Fruit fly (Drosophila melanogaster) whole organism, embryonic: ENCODE results near the gene CG32772.

Experiments used
- Antp ChIP-seq: fragments of 200-800 bp; sonication (Bioruptor generic); optimal IDR thresholded peaks from 3 replicates; lab custom pipeline; 2016; ENCODE audit warnings: missing biosample characterization, missing genetic modification characterization
- CG11560 ChIP-seq: fragments of 200-800 bp; sonication (Bioruptor generic); IDR thresholded peaks from 3 replicates; pipeline ENCODE4 v1.3.6; 2022; ENCODE audit warnings: missing biosample characterization, missing genetic modification characterization
- CG11696 ChIP-seq: fragments of 200-800 bp; sonication (Bioruptor generic); IDR thresholded peaks from 2 replicates; pipeline ENCODE4 v1.3.6; 2022; ENCODE audit warnings: missing biosample characterization, missing genetic modification characterization
- CG12219 ChIP-seq: fragments of 200-800 bp; sonication (Bioruptor generic); optimal IDR thresholded peaks from 3 replicates; lab custom pipeline; 2018; ENCODE audit warnings: missing biosample characterization, mild to moderate bottlenecking, missing genetic modification characterization
- CG12299 ChIP-seq: fragments of 200-800 bp; sonication (Bioruptor generic); optimal IDR thresholded peaks from 2 replicates; lab custom pipeline; 2018; ENCODE audit warnings: missing biosample characterization, mild to moderate bottlenecking, missing genetic modification characterization
- CG12659 ChIP-seq: fragments of 200-800 bp; sonication (Bioruptor generic); optimal IDR thresholded peaks from 3 replicates; lab custom pipeline; 2017; ENCODE audit warnings: mild to moderate bottlenecking, missing biosample characterization, missing genetic modification reagents, missing genetic modification characterization
- CG13624 ChIP-seq: fragments of 200-800 bp; sonication (Bioruptor generic); optimal IDR thresholded peaks from 2 replicates; lab custom pipeline; 2016; ENCODE audit warnings: missing biosample characterization, missing genetic modification characterization
- CG14667 ChIP-seq: fragments of 200-800 bp; sonication (Bioruptor generic); IDR thresholded peaks from 2 replicates; pipeline ENCODE4 v1.3.6; 2022; ENCODE audit warnings: missing biosample characterization, missing genetic modification characterization
- CG1529 ChIP-seq: fragments of 200-800 bp; sonication (Bioruptor generic); optimal IDR thresholded peaks from 3 replicates; lab custom pipeline; 2018; ENCODE audit warnings: missing biosample characterization, missing genetic modification characterization
- CG18476 ChIP-seq: fragments of 200-800 bp; sonication (Bioruptor generic); optimal IDR thresholded peaks from 2 replicates; lab custom pipeline; 2016; ENCODE audit warnings: missing biosample characterization, mild to moderate bottlenecking, missing genetic modification characterization
- CG2678 ChIP-seq: fragments of 200-800 bp; sonication (Bioruptor generic); optimal IDR thresholded peaks from 3 replicates; lab custom pipeline; 2019; ENCODE audit warnings: missing biosample characterization, mild to moderate bottlenecking, missing genetic modification characterization, moderate library complexity
- CG32772 ChIP-seq: fragments of 200-800 bp; sonication (Bioruptor generic); IDR thresholded peaks from 2 replicates; pipeline ENCODE4 v1.3.6; 2022; ENCODE audit warnings: missing biosample characterization, missing genetic modification characterization
- CG4360 ChIP-seq: fragments of 200-800 bp; sonication (Bioruptor generic); IDR thresholded peaks from 2 replicates; pipeline ENCODE4 v1.3.6; 2022; ENCODE audit warnings: missing biosample characterization, missing genetic modification characterization
- CG4730 ChIP-seq: fragments of 200-800 bp; sonication (Bioruptor generic); IDR thresholded peaks from 2 replicates; pipeline ENCODE4 v1.3.6; 2022; ENCODE audit warnings: missing biosample characterization, missing genetic modification characterization
- CG4854 ChIP-seq: fragments of 200-800 bp; sonication (Bioruptor generic); optimal IDR thresholded peaks from 2 replicates; lab custom pipeline; 2016; ENCODE audit warnings: missing biosample characterization, missing genetic modification characterization, inconsistent platforms
- D ChIP-seq, 2 experiments: fragments of 200-800 bp in 1 of 2; fragments of >200 bp in 1 of 2; sonication (Bioruptor generic) in 1 of 2; optimal IDR thresholded peaks; 2 replicates in 1 of 2; 3 replicates in 1 of 2; lab custom pipeline; 2017; ENCODE audit warnings: mild to moderate bottlenecking in 1 of 2, missing biosample characterization in 1 of 2, missing genetic modification characterization in 1 of 2, missing genetic modification reagents in 1 of 2
- D19B ChIP-seq: fragments of 200-800 bp; sonication (Bioruptor generic); optimal IDR thresholded peaks from 2 replicates; lab custom pipeline; 2017; ENCODE audit warnings: missing biosample characterization, mild to moderate bottlenecking, missing genetic modification characterization
- Deaf1 ChIP-seq: fragments of 200-800 bp; optimal IDR thresholded peaks from 3 replicates; lab custom pipeline; 2019; ENCODE audit warnings: missing biosample characterization, mild to moderate bottlenecking, missing genetic modification characterization, moderate library complexity
- Dref ChIP-seq: fragments of 200-800 bp; sonication (Bioruptor generic); IDR thresholded peaks from 2 replicates; pipeline ENCODE4 v1.3.6; 2022; ENCODE audit warnings: missing biosample characterization, missing genetic modification characterization
- Fer2 ChIP-seq: fragments of 200-800 bp; sonication (Bioruptor generic); optimal IDR thresholded peaks from 2 replicates; lab custom pipeline; 2018; ENCODE audit warnings: missing biosample characterization, mild to moderate bottlenecking, missing genetic modification characterization, moderate library complexity
- Gug ChIP-seq: fragments of 200-800 bp; sonication (Bioruptor generic); IDR thresholded peaks from 4 replicates; pipeline ENCODE4 v1.3.6; 2022; ENCODE audit warnings: missing biosample characterization, missing genetic modification characterization
- Hr39 ChIP-seq: fragments of >200 bp; optimal IDR thresholded peaks from 2 replicates; lab custom pipeline; 2017
- MBD-R2 ChIP-seq: fragments of 200-800 bp; sonication (Bioruptor generic); IDR thresholded peaks from 2 replicates; pipeline ENCODE4 v1.3.6; 2022; ENCODE audit warnings: missing biosample characterization, missing genetic modification characterization
- NFAT ChIP-seq: fragments of 200-800 bp; sonication (Bioruptor generic); IDR thresholded peaks from 2 replicates; pipeline ENCODE4 v1.3.6; 2022; ENCODE audit warnings: missing biosample characterization, missing genetic modification characterization
- NfI ChIP-seq: fragments of 200-800 bp; sonication (Bioruptor generic); optimal IDR thresholded peaks from 3 replicates; lab custom pipeline; 2018; ENCODE audit warnings: missing biosample characterization, mild to moderate bottlenecking, missing genetic modification characterization, moderate library complexity
- Sox100B ChIP-seq: fragments of 200-800 bp; sonication (Bioruptor generic); optimal IDR thresholded peaks from 3 replicates; lab custom pipeline; 2018; ENCODE audit warnings: missing biosample characterization, mild to moderate bottlenecking, missing genetic modification characterization
- Sry-β ChIP-seq: fragments of 200-800 bp; sonication (Bioruptor generic); optimal IDR thresholded peaks from 2 replicates; lab custom pipeline; 2018; ENCODE audit warnings: missing biosample characterization, mild to moderate bottlenecking, missing genetic modification characterization, moderate library complexity
- bab2 ChIP-seq: fragments of 200-800 bp; sonication (Bioruptor generic); optimal IDR thresholded peaks from 2 replicates; lab custom pipeline; 2016; ENCODE audit warnings: missing biosample characterization, missing genetic modification characterization
- fu2 ChIP-seq: fragments of 200-800 bp; sonication (Bioruptor generic); optimal IDR thresholded peaks from 2 replicates; lab custom pipeline; 2016; ENCODE audit warnings: missing biosample characterization, missing genetic modification characterization
- gcm ChIP-seq: fragments of 200-800 bp; sonication (Bioruptor generic); optimal IDR thresholded peaks from 2 replicates; lab custom pipeline; 2019; ENCODE audit warnings: missing biosample characterization, mild to moderate bottlenecking, missing genetic modification characterization, moderate library complexity
- gfzf ChIP-seq: fragments of 200-800 bp; sonication (Bioruptor generic); optimal IDR thresholded peaks from 2 replicates; lab custom pipeline; 2016; ENCODE audit warnings: missing biosample characterization, mild to moderate bottlenecking, missing genetic modification characterization, moderate library complexity
- hkb ChIP-seq, 2 experiments: fragments of 200-800 bp in 1 of 2; fragments of >200 bp in 1 of 2; sonication (Bioruptor generic) in 1 of 2; IDR thresholded peaks in 1 of 2; optimal IDR thresholded peaks in 1 of 2; 2 replicates each; pipeline versions ENCODE4 v1.3.6 to Lab custom; 2017 to 2022; ENCODE audit warnings: missing biosample characterization in 1 of 2, missing genetic modification characterization in 1 of 2
- inv ChIP-seq: fragments of 200-800 bp; sonication (Bioruptor generic); IDR thresholded peaks from 2 replicates; pipeline ENCODE4 v1.3.6; 2022; ENCODE audit warnings: missing biosample characterization, missing genetic modification characterization; ENCODE audit not compliant: partially characterized antibody
- jigr1 ChIP-seq: fragments of 200-800 bp; sonication (Bioruptor generic); IDR thresholded peaks from 3 replicates; pipeline ENCODE4 v1.3.6; 2022; ENCODE audit warnings: missing biosample characterization, missing genetic modification characterization
- kay ChIP-seq: fragments of 200-800 bp; sonication (Bioruptor generic); optimal IDR thresholded peaks from 2 replicates; lab custom pipeline; 2016; ENCODE audit warnings: missing biosample characterization, missing genetic modification characterization
- lov ChIP-seq, 2 experiments: fragments of 200-800 bp in 1 of 2; fragments of >200 bp in 1 of 2; sonication (Bioruptor generic) in 1 of 2; IDR thresholded peaks in 1 of 2; optimal IDR thresholded peaks in 1 of 2; 2 replicates in 1 of 2; 3 replicates in 1 of 2; pipeline versions ENCODE4 v1.3.6 to Lab custom; 2017 to 2022; ENCODE audit warnings: missing biosample characterization in 1 of 2, missing genetic modification characterization in 1 of 2
- nerfin-1 ChIP-seq: fragments of 200-800 bp; sonication (Bioruptor generic); optimal IDR thresholded peaks from 3 replicates; lab custom pipeline; 2019; ENCODE audit warnings: missing biosample characterization, mild to moderate bottlenecking, missing genetic modification characterization, moderate library complexity
- nmo ChIP-seq: fragments of 200-800 bp; sonication (Bioruptor generic); optimal IDR thresholded peaks from 2 replicates; lab custom pipeline; 2018; ENCODE audit warnings: missing biosample characterization, mild to moderate bottlenecking, missing genetic modification characterization, moderate library complexity
- pan ChIP-seq, 4 experiments: fragments of >200 bp in 3 of 4; fragments of 200-800 bp in 1 of 4; sonication (Bioruptor generic) in 1 of 4; optimal IDR thresholded peaks in 3 of 4; IDR thresholded peaks in 1 of 4; 2 replicates each; pipeline versions ENCODE4 v1.3.6 to Lab custom; 2017 to 2022; ENCODE audit warnings: missing biosample characterization in 2 of 4, missing genetic modification characterization in 2 of 4, mixed read lengths in 1 of 4
- psq ChIP-seq: fragments of 200-800 bp; sonication (Bioruptor generic); optimal IDR thresholded peaks from 2 replicates; lab custom pipeline; 2017; ENCODE audit warnings: missing biosample characterization, missing genetic modification characterization
- seq ChIP-seq: fragments of 200-800 bp; sonication (Bioruptor generic); IDR thresholded peaks from 2 replicates; pipeline ENCODE4 v1.3.6; 2022; ENCODE audit warnings: missing biosample characterization, missing genetic modification characterization
- shn ChIP-seq: fragments of 200-800 bp; sonication (Bioruptor generic); optimal IDR thresholded peaks from 3 replicates; lab custom pipeline; 2016; ENCODE audit warnings: missing biosample characterization, missing genetic modification characterization
- sisA ChIP-seq: fragments of 200-800 bp; sonication (Bioruptor generic); IDR thresholded peaks from 2 replicates; pipeline ENCODE4 v1.3.6; 2022; ENCODE audit warnings: missing biosample characterization, missing genetic modification characterization
- slbo ChIP-seq: fragments of 200-800 bp; sonication (Bioruptor generic); IDR thresholded peaks from 2 replicates; pipeline ENCODE4 v1.3.6; 2022; ENCODE audit warnings: missing biosample characterization, missing genetic modification characterization
- sr ChIP-seq: fragments of 200-800 bp; sonication (Bioruptor generic); IDR thresholded peaks from 3 replicates; pipeline ENCODE4 v1.3.6; 2022; ENCODE audit warnings: missing biosample characterization, missing genetic modification characterization
- tup ChIP-seq: fragments of 200-800 bp; sonication (Bioruptor generic); optimal IDR thresholded peaks from 2 replicates; lab custom pipeline; 2016; ENCODE audit warnings: missing biosample characterization, mild to moderate bottlenecking, missing genetic modification characterization, moderate library complexity
- wor ChIP-seq: fragments of 200-800 bp; sonication (Bioruptor generic); IDR thresholded peaks from 2 replicates; pipeline ENCODE4 v1.3.6; 2022; ENCODE audit warnings: missing biosample characterization, missing genetic modification characterization

The CG32772 gene

DNA sequence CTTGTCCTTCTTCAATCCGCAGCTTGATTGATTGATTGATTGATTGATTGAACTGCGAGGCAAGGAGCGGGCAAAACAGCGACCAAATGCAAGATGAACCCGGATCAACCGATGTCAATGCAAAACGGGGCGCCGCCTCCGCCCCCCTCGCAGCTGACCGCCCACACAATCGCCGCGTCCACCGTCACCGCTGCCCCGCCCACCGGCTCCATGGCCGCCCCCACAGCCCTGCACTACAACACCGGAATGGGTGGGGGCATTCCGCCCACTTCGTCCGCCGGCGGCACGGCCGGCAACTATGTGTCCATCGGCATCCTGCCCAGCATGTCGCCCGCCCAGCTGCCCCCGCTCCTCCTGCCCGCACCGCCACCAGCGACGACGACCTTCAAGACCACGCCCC lies 14.3 kb upstream of the CG32772 start:
- no peak for TF ChIP-seq CG4854 (GFP tag; lab: Kevin White, UChicago)
- no peak for TF ChIP-seq pan (optimal IDR thresholded peaks at IDR 0.05; lab: Kevin White, UChicago)
- no peak for TF ChIP-seq pan (GFP tag; optimal IDR thresholded peaks at IDR 0.05 in 1 of 2, IDR thresholded peaks at IDR 0.05 in 1 of 2)
- 0 out of 2 replicates have a peak, but pooled peaks have one; percentile 7 for TF ChIP-seq Dref
- 0 out of 2 replicates have a peak, but pooled peaks have one; percentile 8 for TF ChIP-seq sisA
- no peak for TF ChIP-seq Fer2
- no peak for TF ChIP-seq CG4360 (GFP tag; lab: Robert Waterston, UW)
- peak; percentile 29; the same call in 1 of the 3 replicates for TF ChIP-seq jigr1 (GFP tag; lab: Robert Waterston, UW)
- TF ChIP-seq Hr39 = peak; percentile 59
- 0 out of 2 replicates have a peak, but pooled peaks have one; percentile 7 for TF ChIP-seq CG32772 (GFP tag; lab: Robert Waterston, UW)
- TF ChIP-seq, all 482 proteins: peak for 5

DNA sequence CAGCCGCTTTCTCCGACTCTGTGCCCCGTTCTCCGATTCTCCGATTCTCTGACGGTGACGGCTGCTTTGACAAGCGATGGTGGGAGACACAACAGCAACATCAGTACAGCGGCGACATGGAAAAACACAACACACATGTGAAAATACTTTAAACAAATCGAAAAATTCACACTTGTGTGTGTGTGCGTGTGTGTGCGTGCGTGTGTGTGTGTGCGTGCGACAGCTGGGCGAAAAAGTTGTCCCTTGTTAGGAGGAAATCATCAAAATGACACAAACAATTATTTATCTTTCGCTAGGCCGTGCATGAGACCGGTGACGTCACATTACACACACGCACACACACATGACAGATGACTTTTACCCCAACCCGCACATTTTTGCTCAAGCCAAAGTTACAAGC lies 12.0 kb upstream of the CG32772 start:
- TF ChIP-seq Gug (GFP tag; lab: Robert Waterston, UW) = no peak
- TF ChIP-seq sr (GFP tag; lab: Robert Waterston, UW) = no peak
- no peak for TF ChIP-seq CG13624 (GFP tag; lab: Kevin White, UChicago)
- TF ChIP-seq NFAT (GFP tag; lab: Robert Waterston, UW) = no peak
- peak; percentile 94 for TF ChIP-seq Hr39
- no peak for TF ChIP-seq inv (GFP tag; lab: Robert Waterston, UW)
- no peak for TF ChIP-seq NfI (GFP tag; lab: Kevin White, UChicago)
- no peak for TF ChIP-seq CG18476 (GFP tag; lab: Kevin White, UChicago)
- TF ChIP-seq Sox100B (GFP tag; lab: Kevin White, UChicago) = no peak

DNA sequence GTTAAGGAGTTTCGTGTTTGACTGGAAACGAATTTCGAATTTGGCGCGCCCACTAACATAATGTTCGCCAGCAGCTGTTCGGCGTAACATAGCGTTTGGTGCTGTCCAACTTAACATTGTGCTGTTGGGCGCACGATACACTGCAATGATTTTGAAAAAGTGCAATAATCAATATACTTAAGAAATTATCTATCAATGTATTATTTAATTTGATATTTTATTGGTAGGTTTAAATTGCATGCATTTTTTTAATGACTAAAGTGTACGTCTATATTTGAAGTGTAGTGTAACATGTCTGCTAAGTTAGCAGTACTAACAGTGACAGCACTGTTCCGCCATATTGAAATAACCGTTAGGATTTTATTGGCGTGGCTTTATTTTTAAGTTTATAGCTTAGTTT lies 2.3 kb upstream of the CG32772 start, which contains the start of gene CG6927:
Gene CG6927 (plus strand): TSS at position 328 of the 400 bp plus-strand sequence.
- TF ChIP-seq Antp (GFP tag; lab: Kevin White, UChicago) (peak; percentile 47), fu2 (GFP tag; lab: Kevin White, UChicago) (no peak), D19B (GFP tag; lab: Kevin White, UChicago) (peak; percentile 9), wor (peak; percentile 79), hkb (optimal IDR thresholded peaks at IDR 0.05; lab: Kevin White, UChicago) (no peak), hkb (GFP tag; IDR thresholded peaks at IDR 0.05; lab: Robert Waterston, UW) (peak; percentile 86), psq (GFP tag; lab: Kevin White, UChicago) (no peak), lov (optimal IDR thresholded peaks at IDR 0.05; lab: Kevin White, UChicago) (no peak), lov (GFP tag; IDR thresholded peaks at IDR 0.05; lab: Robert Waterston, UW) (peak; percentile 87), CG12219 (GFP tag; lab: Kevin White, UChicago) (no peak), tup (no peak), slbo (GFP tag; lab: Robert Waterston, UW) (peak; percentile 94), gcm (no peak), Deaf1 (tag; lab: Kevin White, UChicago) (peak; percentile 36), CG11696 (GFP tag; lab: Robert Waterston, UW) (peak; percentile 49; the same call in 1 of the 2 replicates), CG12299 (tag; lab: Kevin White, UChicago) (peak; percentile 41), nmo (GFP tag; lab: Kevin White, UChicago) (peak; percentile 75), CG2678 (tag; lab: Kevin White, UChicago) (peak; percentile 79), kay (GFP tag; lab: Kevin White, UChicago) (peak; percentile 72), bab2 (GFP tag; lab: Kevin White, UChicago) (no peak), nerfin-1 (tag; lab: Kevin White, UChicago) (peak; percentile 14), CG14667 (peak; percentile 90), D (optimal IDR thresholded peaks at IDR 0.05; lab: Kevin White, UChicago) (no peak), D (GFP tag; optimal IDR thresholded peaks at IDR 0.05; lab: Kevin White, UChicago) (no peak), CG11560 (peak; percentile 73), seq (peak; percentile 78), gfzf (GFP tag; lab: Kevin White, UChicago) (no peak), CG1529 (GFP tag; lab: Kevin White, UChicago) (peak; percentile 14), MBD-R2 (GFP tag; lab: Robert Waterston, UW) (peak; percentile 71), CG12659 (GFP tag; lab: Kevin White, UChicago) (peak; percentile 61), shn (GFP tag; lab: Kevin White, UChicago) (no peak), CG4730 (GFP tag; lab: Robert Waterston, UW) (peak; percentile 90), Sry-β (GFP tag; lab: Kevin White, UChicago) (peak; percentile 55)
